Worm (Caenorhabditis elegans) whole organism, young adult: ENCODE data around the gene gip-1.

ENCODE experiments used
- gei-17 ChIP-seq: fragments of 200-800 bp; sonication (Bioruptor generic); optimal IDR thresholded peaks from 2 replicates; lab custom pipeline; 2018; ENCODE audit warnings: mild to moderate bottlenecking, missing genetic modification characterization, missing compliant biosample characterization
- mxl-1 ChIP-seq: sonication (generic microtip); optimal IDR thresholded peaks from 2 replicates; lab custom pipeline; 2016; ENCODE audit warnings: missing genetic modification characterization, missing compliant biosample characterization

- TF ChIP-seq gei-17 (GFP tag; lab: Kevin White, UChicago) (no peak), mxl-1 (no peak)
These were observed 22.7 kb upstream of the gip-1 start for ce11 chrIII:2324703-2325102.
